Worm (Caenorhabditis elegans) whole organism, L4/young adult: Measurements from ENCODE around the gene yif-1.

Source experiments
- dao-5 ChIP-seq: sonication (generic microtip); optimal IDR thresholded peaks from 2 replicates; lab custom pipeline; 2016; ENCODE audit warnings: missing genotype, missing genetic modification characterization, moderate library complexity, missing compliant biosample characterization
- him-1 ChIP-seq: sonication (generic microtip); optimal IDR thresholded peaks from 2 replicates; lab custom pipeline; 2016; ENCODE audit warnings: missing genotype, missing genetic modification reagents, missing genetic modification characterization, missing compliant biosample characterization

- TF ChIP-seq him-1 = no peak
- no peak for TF ChIP-seq dao-5
Measured at ce11 chrV:10018291-10018690, 36.4 kb downstream of the yif-1 start.
